Fruit fly (Drosophila melanogaster) whole organism, embryonic: ENCODE results near the gene CG17707.
A peak's percentile ranks its signal among the peaks of the same experiment; 100 is the strongest.

Experiments
- Atf6 ChIP-seq: fragments of 200-800 bp; sonication (Bioruptor generic); IDR thresholded peaks from 2 replicates; pipeline ENCODE4 v1.3.6; 2022; ENCODE audit warnings: missing biosample characterization, missing genetic modification characterization
- CG10366 ChIP-seq: fragments of 200-800 bp; sonication (Bioruptor generic); IDR thresholded peaks from 2 replicates; pipeline ENCODE4 v1.3.6; 2022; ENCODE audit warnings: missing biosample characterization, missing genetic modification characterization
- CG13424 ChIP-seq: fragments of 200-800 bp; sonication (Bioruptor generic); optimal IDR thresholded peaks from 2 replicates; lab custom pipeline; 2019; ENCODE audit warnings: missing biosample characterization, mild to moderate bottlenecking, missing genetic modification characterization, moderate library complexity
- CG32532 ChIP-seq: fragments of 200-800 bp; sonication (Bioruptor generic); IDR thresholded peaks from 2 replicates; pipeline ENCODE4 v1.3.6; 2022; ENCODE audit warnings: missing biosample characterization, missing genetic modification characterization
- Fer2 ChIP-seq: fragments of 200-800 bp; sonication (Bioruptor generic); optimal IDR thresholded peaks from 2 replicates; lab custom pipeline; 2018; ENCODE audit warnings: missing biosample characterization, mild to moderate bottlenecking, missing genetic modification characterization, moderate library complexity
- Med ChIP-seq: fragments of 200-800 bp; sonication (Bioruptor generic); peaks from one replicate; lab custom pipeline; 2016; ENCODE audit warnings: missing biosample characterization, missing genetic modification characterization, mild to moderate bottlenecking, inconsistent platforms, moderate library complexity
- amos ChIP-seq: fragments of 200-800 bp; sonication (Bioruptor generic); IDR thresholded peaks from 2 replicates; pipeline ENCODE4 v1.3.6; 2022; ENCODE audit warnings: missing biosample characterization, missing genetic modification characterization; ENCODE audit not compliant: partially characterized antibody
- dm ChIP-seq: fragments of 200-800 bp; sonication (Bioruptor generic); optimal IDR thresholded peaks from 3 replicates; lab custom pipeline; 2016; ENCODE audit warnings: missing biosample characterization, missing genetic modification characterization
- fd64A ChIP-seq: fragments of 200-800 bp; sonication (Bioruptor generic); optimal IDR thresholded peaks from 3 replicates; lab custom pipeline; 2018; ENCODE audit warnings: missing biosample characterization, mild to moderate bottlenecking, missing genetic modification characterization
- pho ChIP-seq: fragments of 200-800 bp; sonication (Bioruptor generic); optimal IDR thresholded peaks from 2 replicates; lab custom pipeline; 2016; ENCODE audit warnings: missing biosample characterization, missing genetic modification characterization
- psq ChIP-seq: fragments of 200-800 bp; sonication (Bioruptor generic); optimal IDR thresholded peaks from 2 replicates; lab custom pipeline; 2017; ENCODE audit warnings: missing biosample characterization, missing genetic modification characterization
- tx ChIP-seq: fragments of 200-800 bp; sonication (Bioruptor generic); optimal IDR thresholded peaks from 2 replicates; lab custom pipeline; 2016; ENCODE audit warnings: missing biosample characterization, missing genetic modification characterization

DNA sequence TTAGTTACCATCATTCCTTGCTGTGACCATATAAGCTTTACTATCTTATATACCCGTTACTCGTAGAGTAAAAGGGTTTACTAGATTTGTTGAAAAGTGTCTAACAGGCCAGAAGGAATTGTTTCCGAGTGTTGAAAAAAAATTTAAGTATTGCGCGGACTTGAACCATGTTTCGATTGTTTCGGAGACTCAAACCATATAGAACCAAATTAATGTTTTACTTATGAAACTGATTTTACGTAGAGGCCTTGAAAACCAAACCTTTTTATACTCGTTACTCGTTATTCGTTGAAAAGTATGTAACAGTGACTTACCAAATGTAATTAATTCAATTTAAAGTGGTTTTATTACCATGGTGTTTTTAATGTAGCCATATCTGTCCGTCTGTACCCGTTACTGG, 24.4 kb downstream of the CG17707 start:
- TF ChIP-seq Fer2 (tag; lab: Kevin White, UChicago) = no peak
- TF ChIP-seq Med (GFP tag; lab: Kevin White, UChicago) = no peak
- no peak for TF ChIP-seq CG10366 (GFP tag; lab: Robert Waterston, UW)
- no peak for TF ChIP-seq tx (GFP tag; lab: Kevin White, UChicago)
- no peak for TF ChIP-seq dm (GFP tag; lab: Kevin White, UChicago)
- peak; percentile 41; the same call in 1 of the 2 replicates for TF ChIP-seq amos (GFP tag; lab: Robert Waterston, UW)
- TF ChIP-seq fd64A (GFP tag; lab: Kevin White, UChicago) = no peak
- TF ChIP-seq Atf6 (GFP tag; lab: Robert Waterston, UW) = no peak
- no peak for TF ChIP-seq pho (GFP tag; lab: Kevin White, UChicago)
- TF ChIP-seq psq (GFP tag; lab: Kevin White, UChicago) = no peak
- no peak for TF ChIP-seq CG13424 (tag; lab: Kevin White, UChicago)
- TF ChIP-seq CG32532 = no peak
